Worm (Caenorhabditis elegans): ENCODE measurements around the gene C01G5.9.

Gene C01G5.9

DNA sequence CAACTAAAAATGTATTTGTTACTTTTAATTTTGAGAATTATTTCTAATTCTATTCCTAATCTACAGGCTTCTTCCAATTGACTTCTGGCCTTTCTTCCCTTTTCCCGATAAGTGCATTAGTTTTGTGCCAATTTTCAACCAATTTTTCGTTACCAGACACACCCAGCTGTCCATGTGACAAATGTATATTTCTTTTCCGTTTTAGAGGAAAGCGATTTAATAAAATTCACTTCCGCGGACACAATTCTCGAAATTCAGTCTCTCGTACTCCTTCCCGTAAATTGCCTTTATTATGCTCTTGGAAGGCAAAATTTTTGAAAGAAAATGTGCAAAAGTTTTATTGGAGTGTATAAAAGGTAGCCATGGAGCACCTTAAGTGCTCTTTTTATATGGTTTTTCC, 23.3 kb downstream of the C01G5.9 start:
- peak in 1 of 2 experiments; percentile 23 for TF ChIP-seq lsy-2 (tag; optimal IDR thresholded peaks at IDR 0.05)
- TF ChIP-seq hif-1 (tag; optimal IDR thresholded peaks at IDR 0.05) = no peak
- no peak for TF ChIP-seq nhr-48 (tag; optimal IDR thresholded peaks at IDR 0.05)
- TF ChIP-seq unc-130 (GFP tag; optimal IDR thresholded peaks at IDR 0.05) = no peak

DNA sequence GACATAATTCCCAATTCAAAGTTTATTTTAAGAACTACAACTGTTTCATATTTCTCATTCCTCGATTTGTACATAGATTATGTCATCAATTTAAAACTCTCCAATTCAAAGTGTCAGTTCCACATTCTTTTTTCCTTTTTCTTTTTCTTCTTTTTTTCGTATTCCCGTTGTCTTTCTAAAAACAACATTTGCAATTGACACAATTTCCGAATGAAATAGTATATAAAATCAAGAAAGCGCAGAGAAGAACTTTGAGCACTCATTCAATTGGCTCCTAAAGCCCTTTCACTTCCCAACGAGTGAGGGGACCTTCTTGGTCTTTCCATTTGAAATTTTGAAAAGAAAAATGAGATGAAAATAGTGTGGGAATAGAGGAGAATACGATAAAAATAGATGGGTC, 27.7 kb downstream of the C01G5.9 start:
- TF ChIP-seq ama-1 (optimal IDR thresholded peaks at IDR 0.05) (no peak), fkh-10 (GFP tag; optimal IDR thresholded peaks at IDR 0.05) (peak; percentile 25), F44E2.7 (GFP tag; IDR thresholded peaks at IDR 0.05) (no peak), ceh-20 (GFP tag; IDR thresholded peaks at IDR 0.05) (no peak), arid-1 (GFP tag; conservative IDR thresholded peaks at IDR 0.05) (no peak), hlh-11 (tag; optimal IDR thresholded peaks at IDR 0.05) (no peak), ZK546.5 (tag; optimal IDR thresholded peaks at IDR 0.05) (no peak)

DNA sequence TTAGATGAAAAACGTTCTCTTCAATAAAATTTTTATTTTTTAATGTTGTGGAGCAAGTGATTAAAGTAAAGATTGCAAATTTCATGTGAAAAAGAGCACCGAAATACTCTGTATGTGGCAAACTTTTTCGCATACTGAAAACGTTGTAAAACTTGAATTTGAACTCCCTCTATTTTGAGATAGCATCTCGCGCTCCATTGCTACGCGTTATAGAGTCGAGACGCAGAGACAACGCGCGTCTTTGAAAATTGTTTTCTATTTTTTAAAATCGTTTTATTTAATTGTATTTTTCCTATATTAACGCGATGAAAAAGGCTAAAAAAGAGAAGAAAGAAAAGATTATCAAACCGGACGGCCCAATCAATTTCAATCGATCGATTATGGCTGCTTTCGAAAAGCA, 28.9 kb downstream of the C01G5.9 start, which contains the start of gene fan-1:
Gene fan-1, plus strand, starts transcription at position 78 of the 400 bp plus-strand sequence.
- TF ChIP-seq nhr-11 (tag; optimal IDR thresholded peaks at IDR 0.05) (no peak), aly-2 (tag; optimal IDR thresholded peaks at IDR 0.05) (no peak), lin-13 (GFP tag; optimal IDR thresholded peaks at IDR 0.05) (no peak), dmd-9 (GFP tag; IDR thresholded peaks at IDR 0.05) (no peak), hmg-1.1 (GFP tag; IDR thresholded peaks at IDR 0.05) (peak; percentile 51), nhr-111 (GFP tag; optimal IDR thresholded peaks at IDR 0.05) (no peak), daf-8 (GFP tag; IDR thresholded peaks at IDR 0.05) (no peak), pqm-1 (tag; optimal IDR thresholded peaks at IDR 0.05) (no peak), ctbp-1 (GFP tag; IDR thresholded peaks at IDR 0.05) (no peak), dve-1 (tag; optimal IDR thresholded peaks at IDR 0.05; ENCODE audit: insufficient read depth) (peak; percentile 60), ama-1 (optimal IDR thresholded peaks at IDR 0.05) (no peak), unc-39 (tag; optimal IDR thresholded peaks at IDR 0.05) (no peak), nhr-77 (tag; optimal IDR thresholded peaks at IDR 0.05) (no peak), lim-7 (GFP tag; IDR thresholded peaks at IDR 0.05) (no peak), snpc-4 (tag; optimal IDR thresholded peaks at IDR 0.05) (no peak), lin-29 (GFP tag; IDR thresholded peaks at IDR 0.05) (no peak), gei-8 (GFP tag; optimal IDR thresholded peaks at IDR 0.05) (no peak), ceh-20 (GFP tag; IDR thresholded peaks at IDR 0.05) (no peak), lin-15B (tag; optimal IDR thresholded peaks at IDR 0.05) (no peak), nhr-25 (tag; optimal IDR thresholded peaks at IDR 0.05; ENCODE audit: borderline replicate concordance, insufficient read depth) (no peak), dmd-6 (GFP tag; IDR thresholded peaks at IDR 0.05) (no peak), egl-43 (GFP tag; IDR thresholded peaks at IDR 0.05) (no peak), zfp-2 (tag; optimal IDR thresholded peaks at IDR 0.05) (no peak), duxl-1 (tag; optimal IDR thresholded peaks at IDR 0.05; ENCODE audit: poor library complexity) (no peak), mdl-1 (tag; optimal IDR thresholded peaks at IDR 0.05) (no peak), lsy-2 (tag; optimal IDR thresholded peaks at IDR 0.05) (peak in 1 of 2 experiments; percentile 70), spr-3 (GFP tag; optimal IDR thresholded peaks at IDR 0.05) (no peak), ztf-7 (tag; optimal IDR thresholded peaks at IDR 0.05) (no peak), lir-3 (tag; optimal IDR thresholded peaks at IDR 0.05) (no peak), R02D3.7 (tag; optimal IDR thresholded peaks at IDR 0.05) (no peak), ceh-44 (GFP tag; IDR thresholded peaks at IDR 0.05) (no peak), snpc-1.2 (GFP tag; IDR thresholded peaks at IDR 0.05) (peak; percentile 57; the same call in 1 of the 2 replicates), nhr-6 (tag; optimal IDR thresholded peaks at IDR 0.05) (peak; percentile 53), mdt-29 (GFP tag; IDR thresholded peaks at IDR 0.05) (no peak), nhr-76 (tag; optimal IDR thresholded peaks at IDR 0.05) (no peak), nhr-10 (tag; optimal IDR thresholded peaks at IDR 0.05) (no peak), unc-62 (GFP tag; optimal IDR thresholded peaks at IDR 0.05 in 1 of 2) (peak in 1 of 2 experiments; percentile 79), unc-62 (tag; optimal IDR thresholded peaks at IDR 0.05) (no peak), php-3 (GFP tag; IDR thresholded peaks at IDR 0.05) (no peak), zip-11 (GFP tag; IDR thresholded peaks at IDR 0.05) (no peak), tra-1 (GFP tag; IDR thresholded peaks at IDR 0.05) (no peak)
